Fruit fly (Drosophila melanogaster): Measurements from ENCODE around the gene CG10591.
A peak's percentile ranks its signal among the peaks of the same experiment; 100 is the strongest.

CG10591 gene

dm6 chr3L:5565051-5565688 is 34.3 kb downstream of the CG10591 start, which contains the start of gene bc10 (continued):
- TF ChIP-seq CG12219 (GFP tag; optimal IDR thresholded peaks at IDR 0.05) (no peak), Sox100B (GFP tag; optimal IDR thresholded peaks at IDR 0.05) (no peak), toy (GFP tag; IDR thresholded peaks at IDR 0.05) (no peak), sr (GFP tag; IDR thresholded peaks at IDR 0.05) (no peak), CG17912 (GFP tag; optimal IDR thresholded peaks at IDR 0.05) (no peak), CG10654 (GFP tag; optimal IDR thresholded peaks at IDR 0.05) (no peak), NfI (GFP tag; optimal IDR thresholded peaks at IDR 0.05) (no peak), CG14014 (GFP tag; IDR thresholded peaks at IDR 0.05) (no peak), CG11456 (GFP tag; IDR thresholded peaks at IDR 0.05) (no peak), CG15514 (GFP tag; optimal IDR thresholded peaks at IDR 0.05) (peak; percentile 100), CG18764 (GFP tag; optimal IDR thresholded peaks at IDR 0.05) (no peak)

dm6 chr3L:5563309-5564182 is 35.9 kb downstream of the CG10591 start, which contains the start of the genes ScsbetaG and Sras:
ScsbetaG (minus strand) TSS chr3L:5563691.
Sras (plus strand) TSS chr3L:5563774.
- TF ChIP-seq Vsx1 (GFP tag; optimal IDR thresholded peaks at IDR 0.05) (peak; percentile 72), gfzf (GFP tag; optimal IDR thresholded peaks at IDR 0.05) (peak; percentile 87), CG42726 (GFP tag; IDR thresholded peaks at IDR 0.05; ENCODE audit: partially characterized antibody) (0 out of 2 replicates have a peak, but pooled peaks have one; percentile 30), vvl (GFP tag; IDR thresholded peaks at IDR 0.05) (no peak), Med (GFP tag) (peak; percentile 62), Elba2 (GFP tag; optimal IDR thresholded peaks at IDR 0.05) (peak; percentile 35), grn (GFP tag; optimal IDR thresholded peaks at IDR 0.05) (peak; percentile 98), CG13624 (GFP tag; optimal IDR thresholded peaks at IDR 0.05) (peak; percentile 7), nmo (GFP tag; optimal IDR thresholded peaks at IDR 0.05) (peak; percentile 38), Nf-YB (GFP tag; optimal IDR thresholded peaks at IDR 0.05) (no peak), hbn (GFP tag; IDR thresholded peaks at IDR 0.05; ENCODE audit: partially characterized antibody) (peak; percentile 35; the same call in 1 of the 2 replicates), stwl (tag; optimal IDR thresholded peaks at IDR 0.05) (peak; percentile 69), CG6791 (GFP tag; IDR thresholded peaks at IDR 0.05; ENCODE audit: partially characterized antibody) (peak; percentile 4; the same call in 1 of the 3 replicates), CHES-1-like (GFP tag; optimal IDR thresholded peaks at IDR 0.05) (peak; percentile 6), sd (tag; optimal IDR thresholded peaks at IDR 0.05) (peak; percentile 56), CG12659 (GFP tag; optimal IDR thresholded peaks at IDR 0.05) (peak; percentile 59), CG34422 (GFP tag; IDR thresholded peaks at IDR 0.05) (peak; percentile 65; the same call in 1 of the 3 replicates), Lhr (GFP tag; optimal IDR thresholded peaks at IDR 0.05) (peak; percentile 43), CG1603 (tag; optimal IDR thresholded peaks at IDR 0.05) (peak; percentile 65), CG9797 (GFP tag; optimal IDR thresholded peaks at IDR 0.05) (peak; percentile 88), CG33213 (GFP tag; optimal IDR thresholded peaks at IDR 0.05) (peak; percentile 26), sna (GFP tag; IDR thresholded peaks at IDR 0.05; ENCODE audit: partially characterized antibody) (peak; percentile 37; the same call in 1 of the 2 replicates), CG8290 (GFP tag; optimal IDR thresholded peaks at IDR 0.05) (no peak), CG8290 (tag; optimal IDR thresholded peaks at IDR 0.05) (peak in 1 of 2 experiments; percentile 63), Myb (GFP tag; optimal IDR thresholded peaks at IDR 0.05) (peak; percentile 78), crp (GFP tag; optimal IDR thresholded peaks at IDR 0.05) (peak; percentile 95 to 100), Doc3 (GFP tag; IDR thresholded peaks at IDR 0.05; ENCODE audit: partially characterized antibody) (peak; percentile 43; the same call in 1 of the 3 replicates), Stat92E (GFP tag; optimal IDR thresholded peaks at IDR 0.05) (no peak), Nf-YC (tag; optimal IDR thresholded peaks at IDR 0.05) (peak; percentile 1), D (optimal IDR thresholded peaks at IDR 0.05) (peak; percentile 75), D (GFP tag; optimal IDR thresholded peaks at IDR 0.05) (no peak), CG2116 (GFP tag; optimal IDR thresholded peaks at IDR 0.05) (peak; percentile 10), row (GFP tag; IDR thresholded peaks at IDR 0.05) (peak; percentile 36; the same call in 2 of the 3 replicates), pzg (GFP tag; optimal IDR thresholded peaks at IDR 0.05) (peak; percentile 94)
